Worm (Caenorhabditis elegans) whole organism, L1 larva: ENCODE results near the gene F18G5.6.

Experiments
- C34B4.2 ChIP-seq: sonication (generic microtip); optimal IDR thresholded peaks from 2 replicates; lab custom pipeline; 2017; ENCODE audit warnings: mild to moderate bottlenecking, missing genetic modification characterization, missing compliant biosample characterization
- alr-1 ChIP-seq: fragments of 200-800 bp; sonication (Bioruptor generic); optimal IDR thresholded peaks from 2 replicates; lab custom pipeline; 2018; ENCODE audit warnings: borderline replicate concordance, mild to moderate bottlenecking, missing genetic modification characterization, missing compliant biosample characterization
- aly-2 ChIP-seq: fragments of 150-350 bp; optimal IDR thresholded peaks from 2 replicates; lab custom pipeline; 2014; ENCODE audit warnings: missing biosample characterization, missing genetic modification characterization
- ama-1 ChIP-seq: fragments of 150-350 bp; optimal IDR thresholded peaks from 2 replicates; lab custom pipeline; 2014
- ceh-63 ChIP-seq: fragments of 200-800 bp; sonication (Bioruptor generic); optimal IDR thresholded peaks from 2 replicates; lab custom pipeline; 2018; ENCODE audit warnings: mild to moderate bottlenecking, missing genetic modification characterization, missing compliant biosample characterization
- ces-1 ChIP-seq: fragments of 150-350 bp; optimal IDR thresholded peaks from 2 replicates; lab custom pipeline; 2014; ENCODE audit warnings: missing biosample characterization, missing genetic modification reagents, missing genetic modification characterization
- jun-1 ChIP-seq: fragments of 150-350 bp; optimal IDR thresholded peaks from 2 replicates; lab custom pipeline; 2014; ENCODE audit warnings: missing biosample characterization, missing genetic modification reagents, missing genetic modification characterization
- lin-13 ChIP-seq: fragments of 150-350 bp; optimal IDR thresholded peaks from 2 replicates; lab custom pipeline; 2014; ENCODE audit warnings: missing biosample characterization, missing genetic modification reagents, missing genetic modification characterization
- nhr-12 ChIP-seq: sonication (generic microtip); optimal IDR thresholded peaks from 2 replicates; lab custom pipeline; 2017; ENCODE audit warnings: missing biosample characterization, missing genetic modification characterization
- nhr-20 ChIP-seq: sonication (generic microtip); optimal IDR thresholded peaks from 2 replicates; lab custom pipeline; 2016; ENCODE audit warnings: mild to moderate bottlenecking, missing genetic modification characterization, missing compliant biosample characterization
- nhr-47 ChIP-seq: sonication (generic microtip); optimal IDR thresholded peaks from 2 replicates; lab custom pipeline; 2016; ENCODE audit warnings: mild to moderate bottlenecking, missing genetic modification characterization, moderate library complexity, missing compliant biosample characterization
- zip-4 ChIP-seq: fragments of 200-800 bp; sonication (Bioruptor generic); optimal IDR thresholded peaks from 2 replicates; lab custom pipeline; 2018; ENCODE audit warnings: mild to moderate bottlenecking, missing genetic modification characterization, moderate library complexity, missing compliant biosample characterization

ce11 chrX:9302763-9303162 is 38.6 kb upstream of the F18G5.6 start:
- TF ChIP-seq lin-13, result no peak
- no peak for TF ChIP-seq C34B4.2
- no peak for TF ChIP-seq ceh-63
- TF ChIP-seq alr-1, result no peak
- no peak for TF ChIP-seq nhr-47 (tag; lab: Kevin White, UChicago)
- TF ChIP-seq jun-1 (tag; lab: Kevin White, UChicago), result no peak
- no peak for TF ChIP-seq ama-1 (lab: Kevin White, UChicago)
- no peak for TF ChIP-seq zip-4 (GFP tag; lab: Kevin White, UChicago)
- no peak for TF ChIP-seq nhr-12 (tag; lab: Kevin White, UChicago)
- TF ChIP-seq nhr-20, result no peak
- no peak for TF ChIP-seq ces-1 (GFP tag; lab: Kevin White, UChicago)
- no peak for TF ChIP-seq aly-2 (tag; lab: Kevin White, UChicago)
